Worm (Caenorhabditis elegans) whole organism, late embryonic: ENCODE results near the gene F52C12.2.

Experiments
- C38D4.7 ChIP-seq: fragments of 200-800 bp; sonication (Bioruptor generic); optimal IDR thresholded peaks from 2 replicates; lab custom pipeline; 2018; ENCODE audit warnings: mild to moderate bottlenecking, missing genetic modification characterization, moderate library complexity, missing compliant biosample characterization
- K02D7.2 ChIP-seq: sonication (generic microtip); optimal IDR thresholded peaks from 2 replicates; lab custom pipeline; 2017; ENCODE audit warnings: mild to moderate bottlenecking, missing genetic modification characterization, missing compliant biosample characterization
- K09A11.1 ChIP-seq: sonication (generic microtip); optimal IDR thresholded peaks from 2 replicates; lab custom pipeline; 2017; ENCODE audit warnings: antibody characterized with exemption, mild to moderate bottlenecking, missing genetic modification characterization, missing compliant biosample characterization; ENCODE audit not compliant: insufficient read depth
- T23F11.4 ChIP-seq: fragments of 200-800 bp; sonication (Bioruptor generic); optimal IDR thresholded peaks from 2 replicates; lab custom pipeline; 2018; ENCODE audit warnings: mild to moderate bottlenecking, missing genetic modification characterization, missing compliant biosample characterization
- ahr-1 ChIP-seq: sonication (generic microtip); optimal IDR thresholded peaks from 2 replicates; lab custom pipeline; 2016; ENCODE audit warnings: missing genetic modification characterization, missing compliant biosample characterization
- ceh-14 ChIP-seq: sonication (generic microtip); optimal IDR thresholded peaks from 2 replicates; lab custom pipeline; 2016; ENCODE audit warnings: missing genotype, missing genetic modification characterization, missing compliant biosample characterization
- ceh-19 ChIP-seq: fragments of 200-800 bp; sonication (Bioruptor generic); optimal IDR thresholded peaks from 2 replicates; lab custom pipeline; 2018; ENCODE audit warnings: mild to moderate bottlenecking, missing genetic modification characterization, missing compliant biosample characterization
- ceh-22 ChIP-seq: sonication (generic microtip); optimal IDR thresholded peaks from 2 replicates; lab custom pipeline; 2017; ENCODE audit warnings: missing biosample characterization, missing genetic modification characterization
- ceh-30 ChIP-seq: fragments of 150-350 bp; optimal IDR thresholded peaks from 2 replicates; lab custom pipeline; 2014; ENCODE audit warnings: missing biosample characterization, missing genetic modification characterization
- ceh-31 ChIP-seq: sonication (generic microtip); optimal IDR thresholded peaks from 2 replicates; lab custom pipeline; 2016; ENCODE audit warnings: missing genetic modification characterization, missing compliant biosample characterization
- ceh-48 ChIP-seq: sonication (generic microtip); optimal IDR thresholded peaks from 2 replicates; lab custom pipeline; 2016; ENCODE audit warnings: missing genetic modification characterization, inconsistent platforms, missing compliant biosample characterization
- ceh-6 ChIP-seq: fragments of 200-800 bp; sonication (Bioruptor generic); optimal IDR thresholded peaks from 2 replicates; lab custom pipeline; 2018; ENCODE audit warnings: mild to moderate bottlenecking, missing genetic modification characterization, missing compliant biosample characterization
- che-1 ChIP-seq: sonication (generic microtip); optimal IDR thresholded peaks from 2 replicates; lab custom pipeline; 2016; ENCODE audit warnings: mild to moderate bottlenecking, missing genetic modification characterization, missing compliant biosample characterization
- dmd-4 ChIP-seq: sonication (generic microtip); optimal IDR thresholded peaks from 2 replicates; lab custom pipeline; 2016; ENCODE audit warnings: borderline replicate concordance, missing genetic modification characterization, missing compliant biosample characterization
- elt-2 ChIP-seq: sonication (generic microtip); optimal IDR thresholded peaks from 2 replicates; lab custom pipeline; 2016; ENCODE audit warnings: missing genetic modification reagents, missing genetic modification characterization, missing compliant biosample characterization
- elt-4 ChIP-seq: sonication (generic microtip); optimal IDR thresholded peaks from 2 replicates; lab custom pipeline; 2016; ENCODE audit warnings: missing genetic modification characterization, missing compliant biosample characterization
- fkh-10 ChIP-seq: fragments of 150-350 bp; optimal IDR thresholded peaks from 2 replicates; lab custom pipeline; 2014; ENCODE audit warnings: missing biosample characterization, missing genetic modification reagents, missing genetic modification characterization
- fkh-6 ChIP-seq: sonication (generic microtip); optimal IDR thresholded peaks from 2 replicates; lab custom pipeline; 2016; ENCODE audit warnings: missing genetic modification characterization, missing compliant biosample characterization
- gmeb-2 ChIP-seq: sonication (generic microtip); optimal IDR thresholded peaks from 2 replicates; lab custom pipeline; 2016; ENCODE audit warnings: missing genetic modification characterization, inconsistent platforms, missing compliant biosample characterization
- hlh-13 ChIP-seq: fragments of 200-800 bp; sonication (Bioruptor generic); optimal IDR thresholded peaks from 2 replicates; lab custom pipeline; 2018; ENCODE audit warnings: mild to moderate bottlenecking, missing genetic modification characterization, missing compliant biosample characterization
- hlh-15 ChIP-seq: sonication (generic microtip); optimal IDR thresholded peaks from 2 replicates; lab custom pipeline; 2016; ENCODE audit warnings: missing genetic modification characterization, missing compliant biosample characterization
- hlh-8 ChIP-seq: sonication (generic microtip); optimal IDR thresholded peaks from 2 replicates; lab custom pipeline; 2016; ENCODE audit warnings: missing genotype, missing genetic modification characterization, missing compliant biosample characterization
- lin-11 ChIP-seq: fragments of 200-800 bp; sonication (Bioruptor generic); optimal IDR thresholded peaks from 2 replicates; lab custom pipeline; 2018; ENCODE audit warnings: mild to moderate bottlenecking, missing genetic modification characterization, missing compliant biosample characterization
- madf-2 ChIP-seq: sonication (generic microtip); optimal IDR thresholded peaks from 2 replicates; lab custom pipeline; 2017; ENCODE audit warnings: missing genetic modification characterization, missing compliant biosample characterization
- odd-2 ChIP-seq: sonication (generic microtip); optimal IDR thresholded peaks from 2 replicates; lab custom pipeline; 2017; ENCODE audit warnings: antibody characterized with exemption, mild to moderate bottlenecking, missing genetic modification characterization, missing compliant biosample characterization
- pat-9 ChIP-seq: fragments of 200-800 bp; sonication (Bioruptor generic); optimal IDR thresholded peaks from 2 replicates; lab custom pipeline; 2018; ENCODE audit warnings: mild to moderate bottlenecking, missing genetic modification characterization, moderate library complexity, missing compliant biosample characterization
- pax-1 ChIP-seq: fragments of 150-350 bp; optimal IDR thresholded peaks from 2 replicates; lab custom pipeline; 2014; ENCODE audit warnings: missing biosample characterization, missing genetic modification characterization
- pha-2 ChIP-seq: sonication (generic microtip); optimal IDR thresholded peaks from 2 replicates; lab custom pipeline; 2017; ENCODE audit warnings: mild to moderate bottlenecking, missing genetic modification characterization, missing compliant biosample characterization
- pha-4 ChIP-seq: fragments of 150-350 bp; optimal IDR thresholded peaks from 2 replicates; lab custom pipeline; 2018; ENCODE audit warnings: missing biosample characterization, missing genetic modification reagents, missing genetic modification characterization
- ref-2 ChIP-seq: sonication (generic microtip); optimal IDR thresholded peaks from 2 replicates; lab custom pipeline; 2016; ENCODE audit warnings: missing genetic modification characterization, missing compliant biosample characterization
- rnt-1 ChIP-seq: sonication (generic microtip); optimal IDR thresholded peaks from 2 replicates; lab custom pipeline; 2016; ENCODE audit warnings: missing genetic modification characterization, missing compliant biosample characterization
- sdc-2 ChIP-seq: sonication (generic microtip); optimal IDR thresholded peaks from 2 replicates; lab custom pipeline; 2016; ENCODE audit warnings: missing genotype, missing genetic modification characterization, missing compliant biosample characterization
- sox-2 ChIP-seq: fragments of 200-800 bp; sonication (Bioruptor generic); IDR thresholded peaks from 2 replicates; pipeline ENCODE4 v1.3.6; 2022; ENCODE audit warnings: missing genetic modification reagents, missing genetic modification characterization, missing compliant biosample characterization
- tbx-2 ChIP-seq: sonication (generic microtip); optimal IDR thresholded peaks from 2 replicates; lab custom pipeline; 2016; ENCODE audit warnings: missing genetic modification characterization, missing compliant biosample characterization
- unc-3 ChIP-seq, 2 experiments: fragments of 200-800 bp in 1 of 2; sonication (Bioruptor generic) in 1 of 2; sonication (generic microtip) in 1 of 2; conservative IDR thresholded peaks in 1 of 2; optimal IDR thresholded peaks in 1 of 2; 2 replicates each; pipeline versions ENCODE4 v1.3.6 to Lab custom; 2016 to 2022; ENCODE audit warnings: missing compliant biosample characterization in 2 of 2, missing genetic modification characterization in 2 of 2, missing genetic modification reagents in 1 of 2
- unc-42 ChIP-seq: sonication (generic microtip); optimal IDR thresholded peaks from 2 replicates; lab custom pipeline; 2016; ENCODE audit warnings: missing genotype, missing genetic modification characterization, missing compliant biosample characterization
- unc-55 ChIP-seq: sonication (generic microtip); optimal IDR thresholded peaks from 2 replicates; lab custom pipeline; 2017; ENCODE audit warnings: missing biosample characterization, missing genetic modification reagents, missing genetic modification characterization

Gene F52C12.2

ce11 chrIV:1908467-1908866 lies 44.9 kb upstream of the F52C12.2 start (continued):
- TF ChIP-seq lin-11: no peak
- TF ChIP-seq ceh-31 (tag; lab: Kevin White, UChicago): peak; percentile 68
- TF ChIP-seq fkh-6: no peak
- TF ChIP-seq ref-2 (tag; lab: Kevin White, UChicago): peak; percentile 39
- no peak for TF ChIP-seq hlh-8 (tag; lab: Kevin White, UChicago)
- TF ChIP-seq sox-2 (GFP tag; lab: Robert Waterston, UW): no peak
- no peak for TF ChIP-seq hlh-15 (tag; lab: Kevin White, UChicago)

ce11 chrIV:1908921-1909320 lies 44.5 kb upstream of the F52C12.2 start:
- no peak for TF ChIP-seq ceh-22 (tag; lab: Kevin White, UChicago)
- TF ChIP-seq unc-55 (GFP tag; lab: Kevin White, UChicago): no peak
- TF ChIP-seq che-1 (tag; lab: Kevin White, UChicago): no peak
- no peak for TF ChIP-seq sox-2 (GFP tag; lab: Robert Waterston, UW)
- no peak for TF ChIP-seq pax-1 (tag; lab: Kevin White, UChicago)
- TF ChIP-seq ceh-6 (GFP tag; lab: Kevin White, UChicago): no peak
- TF ChIP-seq pha-2: no peak
- TF ChIP-seq lin-11: no peak
- no peak for TF ChIP-seq odd-2 (tag; lab: Kevin White, UChicago)
- no peak for TF ChIP-seq hlh-13 (GFP tag; lab: Kevin White, UChicago)
- no peak for TF ChIP-seq ahr-1 (tag; lab: Kevin White, UChicago)
- no peak for TF ChIP-seq sdc-2 (tag; lab: Kevin White, UChicago)
- no peak for TF ChIP-seq rnt-1
- no peak for TF ChIP-seq ceh-48 (tag; lab: Kevin White, UChicago)
- TF ChIP-seq ceh-30 (tag; lab: Kevin White, UChicago): no peak
- no peak for TF ChIP-seq unc-42
- TF ChIP-seq, all 69 proteins: peak for 0

- TF ChIP-seq fkh-10 (GFP tag; lab: Kevin White, UChicago) (no peak), C38D4.7 (GFP tag; lab: Kevin White, UChicago) (no peak), unc-3 (GFP tag; conservative IDR thresholded peaks at IDR 0.05; lab: Robert Waterston, UW) (no peak), unc-3 (tag; optimal IDR thresholded peaks at IDR 0.05; lab: Kevin White, UChicago) (no peak), pax-1 (tag; lab: Kevin White, UChicago) (no peak), K02D7.2 (tag; lab: Kevin White, UChicago) (no peak), hlh-13 (GFP tag; lab: Kevin White, UChicago) (no peak), tbx-2 (tag; lab: Kevin White, UChicago) (peak; percentile 0), K09A11.1 (tag; lab: Kevin White, UChicago) (no peak), ceh-14 (tag; lab: Kevin White, UChicago) (no peak), sox-2 (GFP tag; lab: Robert Waterston, UW) (no peak), elt-4 (no peak), elt-2 (tag; lab: Kevin White, UChicago) (no peak), rnt-1 (peak; percentile 87), T23F11.4 (peak; percentile 10), gmeb-2 (tag; lab: Kevin White, UChicago) (no peak), lin-11 (no peak), pha-4 (no peak)
- TF ChIP-seq, all 69 proteins: peak for 3
These were observed 42.1 kb upstream of the F52C12.2 start for ce11 chrIV:1911273-1911672.

- no peak for TF ChIP-seq dmd-4
- TF ChIP-seq ceh-48 (tag; lab: Kevin White, UChicago): no peak
- no peak for TF ChIP-seq ref-2 (tag; lab: Kevin White, UChicago)
- TF ChIP-seq K09A11.1 (tag; lab: Kevin White, UChicago): no peak
- TF ChIP-seq tbx-2 (tag; lab: Kevin White, UChicago): no peak
- TF ChIP-seq unc-42: no peak
- TF ChIP-seq pat-9: no peak
- no peak for TF ChIP-seq che-1 (tag; lab: Kevin White, UChicago)
- TF ChIP-seq fkh-10 (GFP tag; lab: Kevin White, UChicago): no peak
- TF ChIP-seq madf-2 (tag; lab: Kevin White, UChicago): no peak
- TF ChIP-seq elt-4: no peak
- no peak for TF ChIP-seq hlh-15 (tag; lab: Kevin White, UChicago)
- no peak for TF ChIP-seq unc-3 (GFP tag; conservative IDR thresholded peaks at IDR 0.05; lab: Robert Waterston, UW)
- TF ChIP-seq unc-3 (tag; optimal IDR thresholded peaks at IDR 0.05; lab: Kevin White, UChicago): no peak
- TF ChIP-seq pax-1 (tag; lab: Kevin White, UChicago): no peak
- TF ChIP-seq ceh-19 (GFP tag; lab: Kevin White, UChicago): no peak
These were observed 38.5 kb upstream of the F52C12.2 start for ce11 chrIV:1914900-1915299.
